Fruit fly (Drosophila melanogaster): ENCODE measurements around the gene CG8100.

- TF ChIP-seq CG8478 (optimal IDR thresholded peaks at IDR 0.05) (no peak), Dll (optimal IDR thresholded peaks at IDR 0.05) (no peak), usp (GFP tag; optimal IDR thresholded peaks at IDR 0.05) (no peak), pan (optimal IDR thresholded peaks at IDR 0.05) (no peak), psq (optimal IDR thresholded peaks at IDR 0.05) (no peak), EcR (GFP tag; optimal IDR thresholded peaks at IDR 0.05) (no peak)
These were observed 48.9 kb upstream of the CG8100 start, which contains the start of gene CG6661 for dm6 chr3L:14034476-14034875.
